Worm (Caenorhabditis elegans) whole organism, L2 larva: ENCODE measurements around the gene T04A8.13.

Experiments used
- C34F6.9 ChIP-seq: fragments of 150-350 bp; optimal IDR thresholded peaks from 2 replicates; lab custom pipeline; 2014; ENCODE audit warnings: missing biosample characterization, missing genetic modification characterization
- F13H6.1 ChIP-seq: sonication (generic microtip); optimal IDR thresholded peaks from 2 replicates; lab custom pipeline; 2016; ENCODE audit warnings: missing genetic modification characterization, missing compliant biosample characterization
- R02D3.7 ChIP-seq: fragments of 150-350 bp; optimal IDR thresholded peaks from 2 replicates; lab custom pipeline; 2014; ENCODE audit warnings: missing biosample characterization, missing genetic modification characterization
- Y55F3AM.14 ChIP-seq: fragments of 200-800 bp; sonication (Bioruptor generic); optimal IDR thresholded peaks from 2 replicates; lab custom pipeline; 2018; ENCODE audit warnings: mild to moderate bottlenecking, missing genetic modification characterization, missing compliant biosample characterization
- ZK546.5 ChIP-seq: sonication (generic microtip); optimal IDR thresholded peaks from 2 replicates; lab custom pipeline; 2017; ENCODE audit warnings: missing biosample characterization, missing genetic modification characterization
- alr-1 ChIP-seq: fragments of 150-350 bp; optimal IDR thresholded peaks from 2 replicates; lab custom pipeline; 2014; ENCODE audit warnings: missing biosample characterization, missing genetic modification characterization
- aly-2 ChIP-seq: fragments of 150-350 bp; optimal IDR thresholded peaks from 2 replicates; lab custom pipeline; 2014; ENCODE audit warnings: missing biosample characterization, missing genetic modification characterization
- ama-1 ChIP-seq: fragments of 150-350 bp; optimal IDR thresholded peaks from 2 replicates; lab custom pipeline; 2018; ENCODE audit warnings: inconsistent platforms
- blmp-1 ChIP-seq: sonication (generic microtip); optimal IDR thresholded peaks from 2 replicates; lab custom pipeline; 2017; ENCODE audit warnings: missing genetic modification characterization, mild to moderate bottlenecking, missing compliant biosample characterization, antibody characterized with exemption, moderate library complexity; ENCODE audit not compliant: insufficient read depth
- ceh-16 ChIP-seq: fragments of 150-350 bp; optimal IDR thresholded peaks from 2 replicates; lab custom pipeline; 2014; ENCODE audit warnings: missing biosample characterization, missing genetic modification characterization
- ceh-82 ChIP-seq: fragments of 150-350 bp; optimal IDR thresholded peaks from 2 replicates; lab custom pipeline; 2014; ENCODE audit warnings: missing biosample characterization, missing genetic modification characterization
- crh-2 ChIP-seq: sonication (generic microtip); optimal IDR thresholded peaks from 2 replicates; lab custom pipeline; 2017; ENCODE audit warnings: missing biosample characterization, missing genetic modification characterization
- dmd-4 ChIP-seq: sonication (generic microtip); optimal IDR thresholded peaks from 2 replicates; lab custom pipeline; 2017; ENCODE audit warnings: missing biosample characterization, missing genetic modification characterization
- elt-3 ChIP-seq: sonication (generic microtip); optimal IDR thresholded peaks from 2 replicates; lab custom pipeline; 2017; ENCODE audit warnings: missing biosample characterization, missing genetic modification characterization
- fos-1 ChIP-seq: fragments of 150-350 bp; optimal IDR thresholded peaks from 2 replicates; lab custom pipeline; 2014; ENCODE audit warnings: missing biosample characterization, missing genetic modification characterization
- gmeb-1 ChIP-seq: fragments of 150-350 bp; optimal IDR thresholded peaks from 2 replicates; lab custom pipeline; 2014; ENCODE audit warnings: missing biosample characterization, missing genetic modification characterization
- lin-11 ChIP-seq: fragments of 150-350 bp; sonication (generic microtip); optimal IDR thresholded peaks from 2 replicates; lab custom pipeline; 2014; ENCODE audit warnings: missing biosample characterization, missing genetic modification characterization, inconsistent platforms, mixed read lengths
- lin-13 ChIP-seq: fragments of 150-350 bp; optimal IDR thresholded peaks from 2 replicates; lab custom pipeline; 2014; ENCODE audit warnings: missing biosample characterization, missing genetic modification reagents, missing genetic modification characterization
- lin-39 ChIP-seq: fragments of 150-350 bp; optimal IDR thresholded peaks from 2 replicates; lab custom pipeline; 2014; ENCODE audit warnings: missing biosample characterization, missing genetic modification reagents, missing genetic modification characterization
- lsy-2 ChIP-seq, 2 experiments: fragments of 150-350 bp in 1 of 2; sonication (generic microtip) in 1 of 2; optimal IDR thresholded peaks; 2 replicates each; lab custom pipeline; 2014 to 2017; ENCODE audit warnings: missing biosample characterization in 2 of 2, missing genetic modification characterization in 2 of 2
- mab-5 ChIP-seq: fragments of 150-350 bp; optimal IDR thresholded peaks from 2 replicates; lab custom pipeline; 2014; ENCODE audit warnings: missing biosample characterization, missing genetic modification characterization
- mdl-1 ChIP-seq, 2 experiments: fragments of 150-350 bp in 1 of 2; sonication (generic microtip) in 1 of 2; optimal IDR thresholded peaks; 2 replicates each; lab custom pipeline; 2017; ENCODE audit warnings: missing biosample characterization in 2 of 2, missing genetic modification characterization in 2 of 2
- nhr-10 ChIP-seq: sonication (generic microtip); optimal IDR thresholded peaks from 2 replicates; lab custom pipeline; 2017; ENCODE audit warnings: missing biosample characterization, missing genetic modification characterization
- nhr-11 ChIP-seq: fragments of 150-350 bp; optimal IDR thresholded peaks from 2 replicates; lab custom pipeline; 2014; ENCODE audit warnings: missing biosample characterization, missing genetic modification characterization
- nhr-129 ChIP-seq: fragments of 150-350 bp; optimal IDR thresholded peaks from 2 replicates; lab custom pipeline; 2014; ENCODE audit warnings: missing biosample characterization, missing genetic modification characterization
- nhr-21 ChIP-seq: fragments of 150-350 bp; optimal IDR thresholded peaks from 2 replicates; lab custom pipeline; 2014; ENCODE audit warnings: missing biosample characterization, missing genetic modification characterization
- nhr-237 ChIP-seq: fragments of 150-350 bp; optimal IDR thresholded peaks from 2 replicates; lab custom pipeline; 2014; ENCODE audit warnings: missing biosample characterization, missing genetic modification characterization
- nhr-25 ChIP-seq: fragments of 150-350 bp; sonication (generic microtip); optimal IDR thresholded peaks from 3 replicates; lab custom pipeline; 2014; ENCODE audit warnings: missing biosample characterization, missing genetic modification characterization
- nhr-6 ChIP-seq: fragments of 150-350 bp; optimal IDR thresholded peaks from 2 replicates; lab custom pipeline; 2014; ENCODE audit warnings: missing biosample characterization, missing genetic modification characterization
- nhr-77 ChIP-seq: fragments of 150-350 bp; optimal IDR thresholded peaks from 2 replicates; lab custom pipeline; 2014; ENCODE audit warnings: missing biosample characterization, missing genetic modification characterization
- peb-1 ChIP-seq: fragments of 150-350 bp; optimal IDR thresholded peaks from 2 replicates; lab custom pipeline; 2014; ENCODE audit warnings: missing biosample characterization, missing genetic modification characterization
- sem-4 ChIP-seq: fragments of 150-350 bp; optimal IDR thresholded peaks from 2 replicates; lab custom pipeline; 2014; ENCODE audit warnings: missing biosample characterization, missing genetic modification reagents, missing genetic modification characterization
- skn-1 ChIP-seq: sonication (generic microtip); optimal IDR thresholded peaks from 2 replicates; lab custom pipeline; 2017; ENCODE audit warnings: missing biosample characterization, missing genetic modification characterization
- sma-3 ChIP-seq: sonication (generic microtip); optimal IDR thresholded peaks from 2 replicates; lab custom pipeline; 2016; ENCODE audit warnings: missing genetic modification reagents, missing genetic modification characterization, missing compliant biosample characterization
- sma-9 ChIP-seq, 2 experiments: fragments of 150-350 bp in 1 of 2; sonication (generic microtip) in 1 of 2; optimal IDR thresholded peaks; 2 replicates each; lab custom pipeline; 2014 to 2016; ENCODE audit warnings: missing genetic modification characterization in 2 of 2, mild to moderate bottlenecking in 1 of 2, missing biosample characterization in 1 of 2, missing compliant biosample characterization in 1 of 2, missing genetic modification reagents in 1 of 2, moderate library complexity in 1 of 2
- snpc-4 ChIP-seq: fragments of 150-350 bp; optimal IDR thresholded peaks from 2 replicates; lab custom pipeline; 2014; ENCODE audit warnings: missing biosample characterization, missing genetic modification characterization
- unc-39 ChIP-seq: fragments of 150-350 bp; optimal IDR thresholded peaks from 2 replicates; lab custom pipeline; 2014; ENCODE audit warnings: missing biosample characterization, missing genetic modification characterization
- unc-55 ChIP-seq: fragments of 150-350 bp; sonication (generic microtip); optimal IDR thresholded peaks from 3 replicates; lab custom pipeline; 2014; ENCODE audit warnings: missing biosample characterization, missing genetic modification reagents, missing genetic modification characterization
- unc-62 ChIP-seq: fragments of 150-350 bp; optimal IDR thresholded peaks from 2 replicates; lab custom pipeline; 2014; ENCODE audit warnings: missing biosample characterization, missing genetic modification reagents, missing genetic modification characterization
- zag-1 ChIP-seq: fragments of 150-350 bp; optimal IDR thresholded peaks from 2 replicates; lab custom pipeline; 2014; ENCODE audit warnings: missing biosample characterization, missing genetic modification characterization
- ztf-1 ChIP-seq: fragments of 200-800 bp; sonication (Bioruptor generic); conservative IDR thresholded peaks from 2 replicates; pipeline ENCODE4 v1.3.6; 2022; ENCODE audit warnings: missing genetic modification characterization, missing compliant biosample characterization
- ztf-11 ChIP-seq: sonication (generic microtip); optimal IDR thresholded peaks from 2 replicates; lab custom pipeline; 2017; ENCODE audit warnings: missing biosample characterization, missing genetic modification characterization

Gene T04A8.13

ce11 chrIII:4693281-4693680 lies 13.5 kb upstream of the T04A8.13 start, which contains the start of gene nifk-1:
Gene nifk-1 (minus strand): TSS chrIII:4693307.
- no peak for TF ChIP-seq ztf-1 (GFP tag; lab: Robert Waterston, UW)
- no peak for TF ChIP-seq nhr-6 (tag; lab: Kevin White, UChicago)
- TF ChIP-seq ceh-82: no peak
- peak; percentile 77 for TF ChIP-seq unc-55 (GFP tag; lab: Kevin White, UChicago)
- peak; percentile 21 for TF ChIP-seq nhr-21 (tag; lab: Kevin White, UChicago)
- TF ChIP-seq nhr-129 (tag; lab: Kevin White, UChicago): peak; percentile 79
- peak; percentile 50 for TF ChIP-seq F13H6.1 (tag; lab: Kevin White, UChicago)
- peak; percentile 58 for TF ChIP-seq sma-3 (GFP tag; lab: Kevin White, UChicago)
- peak; percentile 9 to 87 for TF ChIP-seq lsy-2 (tag; optimal IDR thresholded peaks at IDR 0.05; lab: Kevin White, UChicago)
- TF ChIP-seq ama-1 (lab: Kevin White, UChicago): no peak
- no peak for TF ChIP-seq elt-3
- TF ChIP-seq lin-11 (tag; lab: Kevin White, UChicago): peak; percentile 28
- TF ChIP-seq blmp-1 (tag; lab: Kevin White, UChicago): peak; percentile 37
- TF ChIP-seq ceh-16 (tag; lab: Kevin White, UChicago): no peak
- no peak for TF ChIP-seq nhr-77 (tag; lab: Kevin White, UChicago)
- TF ChIP-seq sma-9 (GFP tag; optimal IDR thresholded peaks at IDR 0.05; lab: Kevin White, UChicago): peak; percentile 52
- no peak for TF ChIP-seq sma-9 (tag; optimal IDR thresholded peaks at IDR 0.05; lab: Kevin White, UChicago)
- peak; percentile 10 for TF ChIP-seq sem-4 (tag; lab: Kevin White, UChicago)
- no peak for TF ChIP-seq zag-1 (tag; lab: Kevin White, UChicago)
- peak; percentile 29 for TF ChIP-seq lin-13
- TF ChIP-seq unc-39 (tag; lab: Kevin White, UChicago): no peak
- TF ChIP-seq C34F6.9 (tag; lab: Kevin White, UChicago): peak; percentile 86
- no peak for TF ChIP-seq lin-39
- peak; percentile 76 for TF ChIP-seq gmeb-1 (tag; lab: Kevin White, UChicago)
- no peak for TF ChIP-seq alr-1 (tag; lab: Kevin White, UChicago)
- no peak for TF ChIP-seq nhr-10
- peak; percentile 70 for TF ChIP-seq fos-1
- no peak for TF ChIP-seq nhr-11
- TF ChIP-seq ztf-11 (tag; lab: Kevin White, UChicago): no peak
- no peak for TF ChIP-seq mab-5 (tag; lab: Kevin White, UChicago)
- TF ChIP-seq ZK546.5 (tag; lab: Kevin White, UChicago): no peak
- no peak for TF ChIP-seq R02D3.7
- no peak for TF ChIP-seq aly-2 (tag; lab: Kevin White, UChicago)
- no peak for TF ChIP-seq unc-62 (GFP tag; lab: Kevin White, UChicago)
- peak; percentile 60 for TF ChIP-seq nhr-25 (tag; lab: Kevin White, UChicago)
- TF ChIP-seq peb-1: no peak
- TF ChIP-seq crh-2 (tag; lab: Kevin White, UChicago): peak; percentile 60
- TF ChIP-seq snpc-4: no peak

DNA sequence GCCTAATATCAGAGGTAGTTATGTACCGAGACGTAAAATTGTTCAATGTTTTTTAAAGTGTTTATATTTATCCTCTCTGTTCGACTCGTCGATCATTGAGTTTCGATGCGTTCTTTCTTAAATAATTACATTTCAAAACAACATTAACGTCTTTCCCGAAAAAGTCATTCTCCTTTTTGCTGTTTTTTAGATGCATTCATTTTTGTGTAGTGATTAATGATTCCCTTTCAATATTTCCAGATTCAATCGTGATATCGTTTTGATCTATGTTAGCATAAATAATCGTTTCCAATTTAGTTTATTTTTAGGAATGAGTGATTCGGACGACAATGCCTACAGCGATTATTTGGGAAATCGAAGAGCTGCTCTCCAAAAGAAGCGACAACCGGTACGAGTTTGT lies 13.1 kb upstream of the T04A8.13 start, which contains the start of gene T04A8.8:
Gene T04A8.8 (plus strand): TSS at position 301 of the 400 bp plus-strand sequence.
- no peak for TF ChIP-seq ceh-82
- TF ChIP-seq ceh-16 (tag; lab: Kevin White, UChicago): no peak
- no peak for TF ChIP-seq nhr-77 (tag; lab: Kevin White, UChicago)
- TF ChIP-seq dmd-4 (tag; lab: Kevin White, UChicago): no peak
- no peak for TF ChIP-seq skn-1 (tag; lab: Kevin White, UChicago)
- TF ChIP-seq blmp-1 (tag; lab: Kevin White, UChicago): no peak
- no peak for TF ChIP-seq nhr-10
- no peak for TF ChIP-seq unc-62 (GFP tag; lab: Kevin White, UChicago)
- TF ChIP-seq mdl-1 (tag; optimal IDR thresholded peaks at IDR 0.05; lab: Kevin White, UChicago): no peak
- TF ChIP-seq, all 48 proteins: peak for 0

ce11 chrIII:4695057-4695456 lies 11.7 kb upstream of the T04A8.13 start, which contains the start of gene T04A8.7:
Gene T04A8.7 (plus strand): TSS chrIII:4695357.
- no peak for TF ChIP-seq lin-13
- TF ChIP-seq nhr-21 (tag; lab: Kevin White, UChicago): no peak
- TF ChIP-seq alr-1 (tag; lab: Kevin White, UChicago): no peak
- no peak for TF ChIP-seq Y55F3AM.14 (GFP tag; lab: Kevin White, UChicago)
- no peak for TF ChIP-seq nhr-237 (tag; lab: Kevin White, UChicago)
- TF ChIP-seq unc-55 (GFP tag; lab: Kevin White, UChicago): no peak
